Worm (Caenorhabditis elegans) whole organism, young adult: ENCODE results near the gene M79.2.

Experiments
- B0035.1 ChIP-seq: sonication (generic microtip); optimal IDR thresholded peaks from 2 replicates; lab custom pipeline; 2016; ENCODE audit warnings: missing genetic modification characterization, mild to moderate bottlenecking, missing compliant biosample characterization, missing genotype, missing genetic modification reagents
- Y67H2A.10 ChIP-seq: fragments of 200-800 bp; sonication (Bioruptor generic); conservative IDR thresholded peaks from 2 replicates; pipeline ENCODE4 v1.3.6; 2022; ENCODE audit warnings: missing genetic modification reagents, missing genetic modification characterization, missing compliant biosample characterization
- ama-1 ChIP-seq, 3 experiments: fragments of 150-350 bp in 1 of 3; sonication (generic microtip) in 2 of 3; optimal IDR thresholded peaks; 2 replicates each; lab custom pipeline; 2014 to 2018; ENCODE audit warnings: missing biosample characterization in 2 of 3, missing genetic modification characterization in 2 of 3, missing genetic modification reagents in 2 of 3
- cebp-2 ChIP-seq: fragments of 200-800 bp; sonication (Bioruptor generic); IDR thresholded peaks from 2 replicates; pipeline ENCODE4 v1.3.6; 2022; ENCODE audit warnings: missing genetic modification characterization, missing compliant biosample characterization
- madf-10 ChIP-seq: sonication (generic microtip); optimal IDR thresholded peaks from 2 replicates; lab custom pipeline; 2016; ENCODE audit warnings: mild to moderate bottlenecking, missing genetic modification characterization, missing compliant biosample characterization
- nfya-1 ChIP-seq: sonication (generic microtip); optimal IDR thresholded peaks from 2 replicates; lab custom pipeline; 2017; ENCODE audit warnings: antibody characterized with exemption, missing compliant biosample characterization, missing genetic modification characterization, borderline replicate concordance; ENCODE audit not compliant: insufficient read depth
- rcor-1 ChIP-seq: fragments of 200-800 bp; sonication (Bioruptor generic); IDR thresholded peaks from 2 replicates; pipeline ENCODE4 v1.3.6; 2022; ENCODE audit warnings: missing genetic modification reagents, missing genetic modification characterization, missing compliant biosample characterization

- TF ChIP-seq nfya-1 (no peak), Y67H2A.10 (GFP tag; lab: Robert Waterston, UW) (no peak), cebp-2 (GFP tag; lab: Robert Waterston, UW) (no peak), madf-10 (no peak), B0035.1 (tag; lab: Kevin White, UChicago) (no peak), ama-1 (optimal IDR thresholded peaks at IDR 0.05; lab: Kevin White, UChicago) (no peak), ama-1 (GFP tag; optimal IDR thresholded peaks at IDR 0.05; lab: Kevin White, UChicago) (no peak), rcor-1 (no peak)
Measured at ce11 chrX:10675952-10676351, 47.3 kb upstream of the M79.2 start.
